Fruit fly (Drosophila melanogaster) whole organism, embryonic: ENCODE results near the gene CG8173.
A peak's percentile ranks its signal among the peaks of the same experiment; 100 is the strongest.

Experiments used
- Antp ChIP-seq: fragments of 200-800 bp; sonication (Bioruptor generic); optimal IDR thresholded peaks from 3 replicates; lab custom pipeline; 2016; ENCODE audit warnings: missing biosample characterization, missing genetic modification characterization
- Asciz ChIP-seq: fragments of 200-800 bp; sonication (Bioruptor generic); optimal IDR thresholded peaks from 2 replicates; lab custom pipeline; 2017; ENCODE audit warnings: missing biosample characterization, mild to moderate bottlenecking, missing genetic modification characterization, missing genetic modification reagents
- Awh ChIP-seq: fragments of 200-800 bp; sonication (Bioruptor generic); IDR thresholded peaks from 2 replicates; pipeline ENCODE4, ENCODE4 v1.3.6; 2022; ENCODE audit warnings: missing biosample characterization, missing genetic modification characterization
- BtbVII ChIP-seq: fragments of 200-800 bp; sonication (Bioruptor generic); optimal IDR thresholded peaks from 3 replicates; lab custom pipeline; 2017; ENCODE audit warnings: missing biosample characterization, mild to moderate bottlenecking, missing genetic modification characterization
- CG10959 ChIP-seq: fragments of 200-800 bp; sonication (Bioruptor generic); IDR thresholded peaks from 2 replicates; pipeline ENCODE4 v1.3.6; 2022; ENCODE audit warnings: missing biosample characterization, missing genetic modification characterization
- CG10979 ChIP-seq: fragments of 200-800 bp; sonication (Bioruptor generic); optimal IDR thresholded peaks from 2 replicates; lab custom pipeline; 2018; ENCODE audit warnings: missing biosample characterization, mild to moderate bottlenecking, missing genetic modification characterization, moderate library complexity
- CG12071 ChIP-seq: fragments of 200-800 bp; sonication (Bioruptor generic); optimal IDR thresholded peaks from 3 replicates; lab custom pipeline; 2018; ENCODE audit warnings: missing biosample characterization, mild to moderate bottlenecking, missing genetic modification characterization
- CG17829 ChIP-seq: fragments of 200-800 bp; optimal IDR thresholded peaks from 2 replicates; lab custom pipeline; 2019; ENCODE audit warnings: missing biosample characterization, mild to moderate bottlenecking, missing genetic modification characterization, moderate library complexity
- CG1832 ChIP-seq: fragments of 200-800 bp; sonication (Bioruptor generic); optimal IDR thresholded peaks from 2 replicates; lab custom pipeline; 2017; ENCODE audit warnings: missing biosample characterization, mild to moderate bottlenecking, missing genetic modification characterization, inconsistent platforms
- CG2120 ChIP-seq: fragments of 200-800 bp; sonication (Bioruptor generic); optimal IDR thresholded peaks from 3 replicates; lab custom pipeline; 2016; ENCODE audit warnings: missing biosample characterization, missing genetic modification characterization
- CG2129 ChIP-seq: fragments of 200-800 bp; sonication (Bioruptor generic); IDR thresholded peaks from 2 replicates; pipeline ENCODE4 v1.3.6; 2022; ENCODE audit warnings: missing biosample characterization, missing genetic modification characterization; ENCODE audit not compliant: partially characterized antibody
- CG2202 ChIP-seq: fragments of 200-800 bp; sonication (Bioruptor generic); optimal IDR thresholded peaks from 2 replicates; lab custom pipeline; 2018; ENCODE audit warnings: missing biosample characterization, mild to moderate bottlenecking, missing genetic modification characterization
- CG2712 ChIP-seq: fragments of 200-800 bp; optimal IDR thresholded peaks from 3 replicates; lab custom pipeline; 2019; ENCODE audit warnings: missing biosample characterization, mild to moderate bottlenecking, missing genetic modification characterization, moderate library complexity
- CG6683 ChIP-seq: fragments of 200-800 bp; sonication (Bioruptor generic); optimal IDR thresholded peaks from 2 replicates; lab custom pipeline; 2017; ENCODE audit warnings: missing biosample characterization, mild to moderate bottlenecking, missing genetic modification characterization, missing genetic modification reagents
- CG6689 ChIP-seq: fragments of 200-800 bp; sonication (Bioruptor generic); IDR thresholded peaks from 2 replicates; pipeline ENCODE4 v1.3.6; 2022; ENCODE audit warnings: missing biosample characterization, missing genetic modification characterization
- CG8924 ChIP-seq: fragments of 200-800 bp; optimal IDR thresholded peaks from 3 replicates; lab custom pipeline; 2019; ENCODE audit warnings: missing biosample characterization, mild to moderate bottlenecking, missing genetic modification characterization, moderate library complexity
- CG9817 ChIP-seq: fragments of 200-800 bp; sonication (Bioruptor generic); optimal IDR thresholded peaks from 2 replicates; lab custom pipeline; 2018; ENCODE audit warnings: missing biosample characterization, mild to moderate bottlenecking, missing genetic modification characterization, moderate library complexity
- CG9932 ChIP-seq: fragments of 200-800 bp; sonication (Bioruptor generic); IDR thresholded peaks from 2 replicates; pipeline ENCODE4 v1.3.6; 2022; ENCODE audit warnings: missing biosample characterization, missing genetic modification characterization
- Camta ChIP-seq: fragments of 200-800 bp; sonication (Bioruptor generic); optimal IDR thresholded peaks from 2 replicates; lab custom pipeline; 2016; ENCODE audit warnings: missing biosample characterization, missing genetic modification characterization
- CkIIα-i1 ChIP-seq: fragments of 200-800 bp; sonication (Bioruptor generic); IDR thresholded peaks from 2 replicates; pipeline ENCODE4 v1.3.6; 2022; ENCODE audit warnings: missing biosample characterization, missing genetic modification characterization
- CoRest ChIP-seq: fragments of 200-800 bp; sonication (Bioruptor generic); optimal IDR thresholded peaks from 3 replicates; lab custom pipeline; 2018; ENCODE audit warnings: missing biosample characterization, mild to moderate bottlenecking, missing genetic modification characterization, moderate library complexity
- Dad ChIP-seq: fragments of 200-800 bp; sonication (Bioruptor generic); optimal IDR thresholded peaks from 3 replicates; lab custom pipeline; 2016; ENCODE audit warnings: missing biosample characterization, missing genetic modification characterization
- Drgx ChIP-seq: fragments of 200-800 bp; sonication (Bioruptor generic); IDR thresholded peaks from 2 replicates; pipeline ENCODE4 v1.3.6; 2022; ENCODE audit warnings: missing biosample characterization, missing genetic modification characterization
- E2f2 ChIP-seq: fragments of 200-800 bp; sonication (Bioruptor generic); IDR thresholded peaks from 2 replicates; pipeline ENCODE4 v1.3.6; 2022; ENCODE audit warnings: missing biosample characterization, missing genetic modification characterization
- Hr3 ChIP-seq: fragments of 200-800 bp; sonication (Bioruptor generic); optimal IDR thresholded peaks from 3 replicates; lab custom pipeline; 2016; ENCODE audit warnings: missing biosample characterization, missing genetic modification characterization
- Hr39 ChIP-seq: fragments of >200 bp; optimal IDR thresholded peaks from 2 replicates; lab custom pipeline; 2017
- Myb ChIP-seq: fragments of 200-800 bp; sonication (Bioruptor generic); optimal IDR thresholded peaks from 2 replicates; lab custom pipeline; 2016; ENCODE audit warnings: missing biosample characterization, missing genetic modification characterization
- NC2α ChIP-seq: fragments of 200-800 bp; sonication (Bioruptor generic); optimal IDR thresholded peaks from 2 replicates; lab custom pipeline; 2016; ENCODE audit warnings: missing biosample characterization, missing genetic modification characterization
- NC2β ChIP-seq: fragments of 200-800 bp; sonication (Bioruptor generic); optimal IDR thresholded peaks from 2 replicates; lab custom pipeline; 2016; ENCODE audit warnings: missing biosample characterization, missing genetic modification characterization
- Nf-YA ChIP-seq: fragments of 200-800 bp; sonication (Bioruptor generic); IDR thresholded peaks from 2 replicates; pipeline ENCODE4 v1.3.6; 2022; ENCODE audit warnings: missing biosample characterization, missing genetic modification characterization
- Nf-YC ChIP-seq: fragments of 200-800 bp; optimal IDR thresholded peaks from 3 replicates; lab custom pipeline; 2019; ENCODE audit warnings: missing biosample characterization, mild to moderate bottlenecking, missing genetic modification characterization, moderate library complexity
- Ravus ChIP-seq: fragments of 200-800 bp; sonication (Bioruptor generic); IDR thresholded peaks from 2 replicates; pipeline ENCODE4 v1.3.6; 2022; ENCODE audit warnings: missing biosample characterization, missing genetic modification characterization
- Rfx ChIP-seq: fragments of 200-800 bp; sonication (Bioruptor generic); IDR thresholded peaks from 2 replicates; pipeline ENCODE4 v1.3.6; 2022; ENCODE audit warnings: missing biosample characterization, missing genetic modification characterization
- Sox100B ChIP-seq: fragments of 200-800 bp; sonication (Bioruptor generic); optimal IDR thresholded peaks from 3 replicates; lab custom pipeline; 2018; ENCODE audit warnings: missing biosample characterization, mild to moderate bottlenecking, missing genetic modification characterization
- Sox102F ChIP-seq: fragments of 200-800 bp; sonication (Bioruptor generic); optimal IDR thresholded peaks from 2 replicates; lab custom pipeline; 2018; ENCODE audit warnings: missing biosample characterization, mild to moderate bottlenecking, missing genetic modification characterization, moderate library complexity
- Xbp1 ChIP-seq: fragments of 200-800 bp; sonication (Bioruptor generic); optimal IDR thresholded peaks from 3 replicates; lab custom pipeline; 2016; ENCODE audit warnings: missing biosample characterization, mild to moderate bottlenecking, missing genetic modification characterization
- cad ChIP-seq: fragments of >200 bp; optimal IDR thresholded peaks from 2 replicates; lab custom pipeline; 2017; ENCODE audit warnings: missing biosample characterization, missing genetic modification characterization
- dmrt99B ChIP-seq: fragments of 200-800 bp; sonication (Bioruptor generic); optimal IDR thresholded peaks from 2 replicates; lab custom pipeline; 2018; ENCODE audit warnings: missing biosample characterization, mild to moderate bottlenecking, missing genetic modification characterization, moderate library complexity
- eyg ChIP-seq: fragments of 200-800 bp; sonication (Bioruptor generic); optimal IDR thresholded peaks from 3 replicates; lab custom pipeline; 2016; ENCODE audit warnings: missing biosample characterization, missing genetic modification characterization
- fd64A ChIP-seq: fragments of 200-800 bp; sonication (Bioruptor generic); optimal IDR thresholded peaks from 3 replicates; lab custom pipeline; 2018; ENCODE audit warnings: missing biosample characterization, mild to moderate bottlenecking, missing genetic modification characterization
- hkb ChIP-seq, 2 experiments: fragments of 200-800 bp in 1 of 2; fragments of >200 bp in 1 of 2; sonication (Bioruptor generic) in 1 of 2; IDR thresholded peaks in 1 of 2; optimal IDR thresholded peaks in 1 of 2; 2 replicates each; pipeline versions ENCODE4 v1.3.6 to Lab custom; 2017 to 2022; ENCODE audit warnings: missing biosample characterization in 1 of 2, missing genetic modification characterization in 1 of 2
- mam ChIP-seq: fragments of 200-800 bp; sonication (Bioruptor generic); optimal IDR thresholded peaks from 3 replicates; lab custom pipeline; 2016; ENCODE audit warnings: missing biosample characterization, missing genetic modification characterization
- nau ChIP-seq: fragments of 200-800 bp; sonication (Bioruptor generic); optimal IDR thresholded peaks from 3 replicates; lab custom pipeline; 2017; ENCODE audit warnings: missing biosample characterization, mild to moderate bottlenecking, missing genetic modification characterization, missing genetic modification reagents
- nom ChIP-seq: fragments of 200-800 bp; sonication (Bioruptor generic); optimal IDR thresholded peaks from 2 replicates; lab custom pipeline; 2017; ENCODE audit warnings: missing biosample characterization, missing genetic modification characterization, mild to moderate bottlenecking, moderate library complexity, missing genetic modification reagents
- prd ChIP-seq, 3 experiments: fragments of >200 bp in 2 of 3; fragments of 200-800 bp in 1 of 3; sonication (Bioruptor generic) in 1 of 3; optimal IDR thresholded peaks in 2 of 3; IDR thresholded peaks in 1 of 3; 2 replicates in 2 of 3; 3 replicates in 1 of 3; pipeline versions ENCODE4 v1.3.6 to Lab custom; 2017 to 2022; ENCODE audit warnings: missing biosample characterization in 1 of 3, missing genetic modification characterization in 1 of 3
- psq ChIP-seq: fragments of 200-800 bp; sonication (Bioruptor generic); optimal IDR thresholded peaks from 2 replicates; lab custom pipeline; 2017; ENCODE audit warnings: missing biosample characterization, missing genetic modification characterization
- row ChIP-seq: fragments of 200-800 bp; sonication (Bioruptor generic); IDR thresholded peaks from 3 replicates; pipeline ENCODE4 v1.3.6; 2022; ENCODE audit warnings: missing biosample characterization, missing genetic modification characterization
- sd ChIP-seq: fragments of 200-800 bp; sonication (Bioruptor generic); optimal IDR thresholded peaks from 3 replicates; lab custom pipeline; 2018; ENCODE audit warnings: missing biosample characterization, mild to moderate bottlenecking, missing genetic modification characterization, moderate library complexity
- tll ChIP-seq, 2 experiments: fragments of 200-800 bp in 1 of 2; fragments of >200 bp in 1 of 2; sonication (Bioruptor generic) in 1 of 2; optimal IDR thresholded peaks; 2 replicates each; lab custom pipeline; 2017 to 2019; ENCODE audit warnings: missing biosample characterization in 2 of 2, missing genetic modification characterization in 2 of 2, mild to moderate bottlenecking in 1 of 2, moderate library complexity in 1 of 2
- trem ChIP-seq: fragments of 200-800 bp; optimal IDR thresholded peaks from 3 replicates; lab custom pipeline; 2019; ENCODE audit warnings: missing biosample characterization, mild to moderate bottlenecking, missing genetic modification characterization, moderate library complexity

Gene CG8173

DNA sequence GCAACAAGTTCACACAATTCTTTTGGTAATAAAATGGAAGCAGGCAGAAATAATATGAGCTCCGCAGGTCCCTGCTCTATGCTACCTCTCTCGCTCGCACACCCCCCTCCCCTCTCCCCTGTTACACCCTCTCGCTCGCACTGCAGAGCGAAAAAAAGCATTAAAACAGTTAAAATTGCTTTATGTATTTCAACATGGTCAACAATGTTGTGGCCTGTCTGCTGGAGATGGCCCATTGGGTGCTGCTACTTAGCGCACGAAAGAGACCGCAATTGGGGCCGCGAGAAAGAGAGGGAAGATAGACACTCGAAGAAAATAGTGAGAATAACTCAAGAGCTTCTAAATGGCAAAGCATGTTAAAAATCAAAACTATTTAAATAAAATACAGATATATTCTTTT lies 18.9 kb upstream of the CG8173 start (continued):
- 0 out of 2 replicates have a peak, but pooled peaks have one; percentile 18 for TF ChIP-seq Rfx (GFP tag; lab: Robert Waterston, UW)
- TF ChIP-seq CG2120 (GFP tag; lab: Kevin White, UChicago) = no peak
- peak; percentile 32; the same call in 1 of the 3 replicates for TF ChIP-seq row (GFP tag; lab: Robert Waterston, UW)
- no peak for TF ChIP-seq CG2129 (GFP tag; lab: Robert Waterston, UW)
- no peak for TF ChIP-seq hkb (optimal IDR thresholded peaks at IDR 0.05; lab: Kevin White, UChicago)
- 0 out of 2 replicates have a peak, but pooled peaks have one; percentile 12 for TF ChIP-seq hkb (GFP tag; IDR thresholded peaks at IDR 0.05; lab: Robert Waterston, UW)
- TF ChIP-seq Sox102F (GFP tag; lab: Kevin White, UChicago) = peak; percentile 6
- no peak for TF ChIP-seq nom (GFP tag; lab: Kevin White, UChicago)
- no peak for TF ChIP-seq Dad (GFP tag; lab: Kevin White, UChicago)
- no peak for TF ChIP-seq Myb (GFP tag; lab: Kevin White, UChicago)
- TF ChIP-seq Drgx (GFP tag; lab: Robert Waterston, UW) = peak; percentile 26; the same call in 1 of the 2 replicates
- no peak for TF ChIP-seq eyg
- TF ChIP-seq Hr39 (lab: Kevin White, UChicago) = no peak
- TF ChIP-seq Antp (GFP tag; lab: Kevin White, UChicago) = no peak
- 0 out of 2 replicates have a peak, but pooled peaks have one; percentile 13 for TF ChIP-seq E2f2
- peak; percentile 7 for TF ChIP-seq CG2712
- TF ChIP-seq mam (GFP tag; lab: Kevin White, UChicago) = no peak
- no peak for TF ChIP-seq Ravus (GFP tag; lab: Robert Waterston, UW)
- TF ChIP-seq CG10979 (tag; lab: Kevin White, UChicago) = no peak
- TF ChIP-seq psq = no peak
- peak; percentile 13 for TF ChIP-seq Sox100B (GFP tag; lab: Kevin White, UChicago)
- no peak for TF ChIP-seq cad (GFP tag; lab: Kevin White, UChicago)
- no peak for TF ChIP-seq Camta (GFP tag; lab: Kevin White, UChicago)
- no peak for TF ChIP-seq Xbp1 (GFP tag; lab: Kevin White, UChicago)
- no peak for TF ChIP-seq sd (tag; lab: Kevin White, UChicago)
- TF ChIP-seq Nf-YA = no peak
- TF ChIP-seq Nf-YC (tag; lab: Kevin White, UChicago) = peak; percentile 63
- no peak for TF ChIP-seq trem (tag; lab: Kevin White, UChicago)
- no peak for TF ChIP-seq prd (optimal IDR thresholded peaks at IDR 0.05; lab: Kevin White, UChicago)
- 0 out of 3 replicates have a peak, but pooled peaks have one; percentile 16 for TF ChIP-seq prd (GFP tag; IDR thresholded peaks at IDR 0.05; lab: Robert Waterston, UW)
- no peak for TF ChIP-seq nau (GFP tag; lab: Kevin White, UChicago)
- no peak for TF ChIP-seq NC2β (GFP tag; lab: Kevin White, UChicago)
- no peak for TF ChIP-seq Awh (GFP tag; lab: Robert Waterston, UW)
- TF ChIP-seq CoRest (tag; lab: Kevin White, UChicago) = no peak
- no peak for TF ChIP-seq CG10959 (GFP tag; lab: Robert Waterston, UW)
- TF ChIP-seq Asciz = no peak
- TF ChIP-seq CG2202 (tag; lab: Kevin White, UChicago) = no peak
- TF ChIP-seq Hr3 (GFP tag; lab: Kevin White, UChicago) = no peak
- peak; percentile 36 for TF ChIP-seq dmrt99B (tag; lab: Kevin White, UChicago)
- no peak for TF ChIP-seq CG6683 (GFP tag; lab: Kevin White, UChicago)
- TF ChIP-seq CG17829 (tag; lab: Kevin White, UChicago) = no peak
- no peak for TF ChIP-seq fd64A (GFP tag; lab: Kevin White, UChicago)
- no peak for TF ChIP-seq NC2α (GFP tag; lab: Kevin White, UChicago)
- TF ChIP-seq tll (GFP tag; optimal IDR thresholded peaks at IDR 0.05; lab: Kevin White, UChicago) = no peak
- no peak for TF ChIP-seq CkIIα-i1 (GFP tag; lab: Robert Waterston, UW)
- TF ChIP-seq CG6689 (GFP tag; lab: Robert Waterston, UW) = 0 out of 2 replicates have a peak, but pooled peaks have one; percentile 15
- TF ChIP-seq CG9932 (GFP tag; lab: Robert Waterston, UW) = peak; percentile 16; the same call in 1 of the 2 replicates
- no peak for TF ChIP-seq CG12071 (GFP tag; lab: Kevin White, UChicago)
- TF ChIP-seq CG1832 = peak; percentile 73
- TF ChIP-seq BtbVII (GFP tag; lab: Kevin White, UChicago) = no peak
- no peak for TF ChIP-seq CG8924 (tag; lab: Kevin White, UChicago)
- no peak for TF ChIP-seq CG9817 (tag; lab: Kevin White, UChicago)
